Fruit fly (Drosophila melanogaster) whole organism, embryonic: ENCODE data around the gene Neurochondrin.

Experiments used
- Adf1 ChIP-seq: fragments of 200-800 bp; sonication (Bioruptor generic); IDR thresholded peaks from 2 replicates; pipeline ENCODE4 v1.3.6; 2022; ENCODE audit warnings: missing biosample characterization, missing genetic modification characterization
- Aef1 ChIP-seq: fragments of 200-800 bp; sonication (Bioruptor generic); IDR thresholded peaks from 3 replicates; pipeline ENCODE4 v1.3.6; 2022; ENCODE audit warnings: missing biosample characterization, missing genetic modification characterization
- Awh ChIP-seq: fragments of 200-800 bp; sonication (Bioruptor generic); IDR thresholded peaks from 2 replicates; pipeline ENCODE4, ENCODE4 v1.3.6; 2022; ENCODE audit warnings: missing biosample characterization, missing genetic modification characterization
- B-H1 ChIP-seq: fragments of 200-800 bp; sonication (Bioruptor generic); IDR thresholded peaks from 3 replicates; pipeline ENCODE4 v1.3.6; 2022; ENCODE audit warnings: missing biosample characterization, missing genetic modification characterization
- C15 ChIP-seq: fragments of 200-800 bp; sonication (Bioruptor generic); IDR thresholded peaks from 3 replicates; pipeline ENCODE4 v1.3.6; 2022; ENCODE audit warnings: missing biosample characterization, missing genetic modification characterization
- CG11247 ChIP-seq: fragments of 200-800 bp; sonication (Bioruptor generic); IDR thresholded peaks from 2 replicates; pipeline ENCODE4 v1.3.6; 2022; ENCODE audit warnings: missing biosample characterization, missing genetic modification characterization
- CG12744 ChIP-seq: fragments of 200-800 bp; sonication (Bioruptor generic); optimal IDR thresholded peaks from 2 replicates; lab custom pipeline; 2016; ENCODE audit warnings: missing biosample characterization, missing genetic modification characterization
- CG12769 ChIP-seq: fragments of 200-800 bp; sonication (Bioruptor generic); optimal IDR thresholded peaks from 2 replicates; lab custom pipeline; 2019; ENCODE audit warnings: missing biosample characterization, mild to moderate bottlenecking, missing genetic modification characterization, moderate library complexity
- CG13624 ChIP-seq: fragments of 200-800 bp; sonication (Bioruptor generic); optimal IDR thresholded peaks from 2 replicates; lab custom pipeline; 2016; ENCODE audit warnings: missing biosample characterization, missing genetic modification characterization
- CG13894 ChIP-seq: fragments of 200-800 bp; sonication (Bioruptor generic); optimal IDR thresholded peaks from 3 replicates; lab custom pipeline; 2018; ENCODE audit warnings: missing biosample characterization, mild to moderate bottlenecking, missing genetic modification characterization, moderate library complexity
- CG14965 ChIP-seq: fragments of 200-800 bp; sonication (Bioruptor generic); optimal IDR thresholded peaks from 2 replicates; lab custom pipeline; 2016; ENCODE audit warnings: missing biosample characterization, missing genetic modification characterization, borderline replicate concordance
- CG17186 ChIP-seq: fragments of 200-800 bp; sonication (Bioruptor generic); optimal IDR thresholded peaks from 3 replicates; lab custom pipeline; 2017; ENCODE audit warnings: missing biosample characterization, missing genetic modification reagents, missing genetic modification characterization
- CG18476 ChIP-seq: fragments of 200-800 bp; sonication (Bioruptor generic); optimal IDR thresholded peaks from 2 replicates; lab custom pipeline; 2016; ENCODE audit warnings: missing biosample characterization, mild to moderate bottlenecking, missing genetic modification characterization
- CG2199 ChIP-seq: fragments of 200-800 bp; sonication (Bioruptor generic); IDR thresholded peaks from 3 replicates; pipeline ENCODE4 v1.3.6; 2022; ENCODE audit warnings: missing biosample characterization, missing genetic modification characterization
- CG31224 ChIP-seq: fragments of 200-800 bp; sonication (Bioruptor generic); IDR thresholded peaks from 2 replicates; pipeline ENCODE4 v1.3.6; 2022; ENCODE audit warnings: missing biosample characterization, missing genetic modification characterization
- CG32767 ChIP-seq: fragments of 200-800 bp; sonication (Bioruptor generic); IDR thresholded peaks from 2 replicates; pipeline ENCODE4 v1.3.6; 2022; ENCODE audit warnings: missing biosample characterization, missing genetic modification characterization
- CG34376 ChIP-seq: fragments of 200-800 bp; sonication (Bioruptor generic); optimal IDR thresholded peaks from 2 replicates; lab custom pipeline; 2018; ENCODE audit warnings: missing biosample characterization, mild to moderate bottlenecking, missing genetic modification characterization
- CG3838 ChIP-seq: fragments of 200-800 bp; sonication (Bioruptor generic); optimal IDR thresholded peaks from 3 replicates; lab custom pipeline; 2016; ENCODE audit warnings: missing biosample characterization, missing genetic modification characterization
- CG4707 ChIP-seq: fragments of 200-800 bp; sonication (Bioruptor generic); optimal IDR thresholded peaks from 2 replicates; lab custom pipeline; 2018; ENCODE audit warnings: missing biosample characterization, mild to moderate bottlenecking, missing genetic modification characterization, moderate library complexity
- CG7745 ChIP-seq: fragments of 200-800 bp; sonication (Bioruptor generic); optimal IDR thresholded peaks from 2 replicates; lab custom pipeline; 2018; ENCODE audit warnings: missing biosample characterization, mild to moderate bottlenecking, missing genetic modification characterization, moderate library complexity
- CG8281 ChIP-seq: fragments of 200-800 bp; sonication (Bioruptor generic); optimal IDR thresholded peaks from 2 replicates; lab custom pipeline; 2018; ENCODE audit warnings: missing biosample characterization, mild to moderate bottlenecking, missing genetic modification characterization, moderate library complexity
- CG8388 ChIP-seq: fragments of 200-800 bp; sonication (Bioruptor generic); optimal IDR thresholded peaks from 2 replicates; lab custom pipeline; 2019; ENCODE audit warnings: missing biosample characterization, mild to moderate bottlenecking, missing genetic modification characterization, moderate library complexity
- CG9817 ChIP-seq: fragments of 200-800 bp; sonication (Bioruptor generic); optimal IDR thresholded peaks from 2 replicates; lab custom pipeline; 2018; ENCODE audit warnings: missing biosample characterization, mild to moderate bottlenecking, missing genetic modification characterization, moderate library complexity
- Dbx ChIP-seq: fragments of 200-800 bp; sonication (Bioruptor generic); IDR thresholded peaks from 3 replicates; pipeline ENCODE4 v1.3.6; 2022; ENCODE audit warnings: missing biosample characterization, missing genetic modification characterization
- Drgx ChIP-seq: fragments of 200-800 bp; sonication (Bioruptor generic); IDR thresholded peaks from 2 replicates; pipeline ENCODE4 v1.3.6; 2022; ENCODE audit warnings: missing biosample characterization, missing genetic modification characterization
- E2f1 ChIP-seq: fragments of 200-800 bp; sonication (Bioruptor generic); IDR thresholded peaks from 2 replicates; pipeline ENCODE4 v1.3.6; 2022; ENCODE audit warnings: missing biosample characterization, missing genetic modification characterization
- E2f2 ChIP-seq: fragments of 200-800 bp; sonication (Bioruptor generic); IDR thresholded peaks from 2 replicates; pipeline ENCODE4 v1.3.6; 2022; ENCODE audit warnings: missing biosample characterization, missing genetic modification characterization
- GATAe ChIP-seq: fragments of 200-800 bp; sonication (Bioruptor generic); conservative IDR thresholded peaks from 2 replicates; pipeline ENCODE4 v1.3.6; 2022; ENCODE audit warnings: missing biosample characterization, missing genetic modification characterization
- HLHmδ ChIP-seq: fragments of 200-800 bp; sonication (Bioruptor generic); optimal IDR thresholded peaks from 2 replicates; lab custom pipeline; 2018; ENCODE audit warnings: missing biosample characterization, mild to moderate bottlenecking, missing genetic modification characterization, moderate library complexity
- HmgD ChIP-seq: fragments of 200-800 bp; sonication (Bioruptor generic); optimal IDR thresholded peaks from 3 replicates; lab custom pipeline; 2016; ENCODE audit warnings: missing biosample characterization, missing genetic modification characterization
- Hmr ChIP-seq: fragments of 200-800 bp; sonication (Bioruptor generic); optimal IDR thresholded peaks from 3 replicates; lab custom pipeline; 2017; ENCODE audit warnings: mild to moderate bottlenecking, missing biosample characterization, missing genetic modification reagents, missing genetic modification characterization
- Med ChIP-seq: fragments of 200-800 bp; sonication (Bioruptor generic); peaks from one replicate; lab custom pipeline; 2016; ENCODE audit warnings: missing biosample characterization, missing genetic modification characterization, mild to moderate bottlenecking, inconsistent platforms, moderate library complexity
- Mrtf ChIP-seq: fragments of 200-800 bp; sonication (Bioruptor generic); IDR thresholded peaks from 3 replicates; pipeline ENCODE4 v1.3.6; 2022; ENCODE audit warnings: missing biosample characterization, missing genetic modification characterization
- abd-A ChIP-seq: fragments of 200-800 bp; sonication (Bioruptor generic); optimal IDR thresholded peaks from 3 replicates; lab custom pipeline; 2019; ENCODE audit warnings: missing biosample characterization, mild to moderate bottlenecking, missing genetic modification characterization, moderate library complexity
- bowl ChIP-seq: fragments of 200-800 bp; sonication (Bioruptor generic); IDR thresholded peaks from 2 replicates; pipeline ENCODE4 v1.3.6; 2022; ENCODE audit warnings: missing biosample characterization, missing genetic modification characterization
- chm ChIP-seq: fragments of 200-800 bp; sonication (Bioruptor generic); IDR thresholded peaks from 2 replicates; pipeline ENCODE4 v1.3.6; 2022; ENCODE audit warnings: missing biosample characterization, missing genetic modification characterization
- chn ChIP-seq: fragments of 200-800 bp; sonication (Bioruptor generic); optimal IDR thresholded peaks from 2 replicates; lab custom pipeline; 2016; ENCODE audit warnings: missing biosample characterization, missing genetic modification characterization
- ci ChIP-seq: fragments of 200-800 bp; sonication (Bioruptor generic); IDR thresholded peaks from 3 replicates; pipeline ENCODE4 v1.3.6; 2022; ENCODE audit warnings: missing biosample characterization, missing genetic modification characterization
- croc ChIP-seq: fragments of 200-800 bp; sonication (Bioruptor generic); conservative IDR thresholded peaks from 3 replicates; pipeline ENCODE4 v1.3.6; 2022; ENCODE audit warnings: missing biosample characterization, missing genetic modification characterization
- crol ChIP-seq: fragments of 200-800 bp; sonication (Bioruptor generic); IDR thresholded peaks from 2 replicates; pipeline ENCODE4 v1.3.6; 2022; ENCODE audit warnings: missing biosample characterization, missing genetic modification characterization
- dmrt99B ChIP-seq: fragments of 200-800 bp; sonication (Bioruptor generic); optimal IDR thresholded peaks from 2 replicates; lab custom pipeline; 2018; ENCODE audit warnings: missing biosample characterization, mild to moderate bottlenecking, missing genetic modification characterization, moderate library complexity
- pros ChIP-seq: fragments of 200-800 bp; sonication (Bioruptor generic); optimal IDR thresholded peaks from 3 replicates; lab custom pipeline; 2019; ENCODE audit warnings: missing biosample characterization, mild to moderate bottlenecking, missing genetic modification characterization, moderate library complexity
- rib ChIP-seq: fragments of 200-800 bp; sonication (Bioruptor generic); IDR thresholded peaks from 2 replicates; pipeline ENCODE4 v1.3.6; 2022; ENCODE audit warnings: missing biosample characterization, missing genetic modification characterization
- sd ChIP-seq: fragments of 200-800 bp; sonication (Bioruptor generic); optimal IDR thresholded peaks from 3 replicates; lab custom pipeline; 2018; ENCODE audit warnings: missing biosample characterization, mild to moderate bottlenecking, missing genetic modification characterization, moderate library complexity
- sob ChIP-seq: fragments of 200-800 bp; sonication (Bioruptor generic); IDR thresholded peaks from 2 replicates; pipeline ENCODE4 v1.3.6; 2022; ENCODE audit warnings: missing biosample characterization, missing genetic modification characterization
- sqz ChIP-seq: fragments of 200-800 bp; sonication (Bioruptor generic); optimal IDR thresholded peaks from 3 replicates; lab custom pipeline; 2018; ENCODE audit warnings: missing biosample characterization, mild to moderate bottlenecking, missing genetic modification characterization
- stwl ChIP-seq: fragments of 200-800 bp; sonication (Bioruptor generic); optimal IDR thresholded peaks from 3 replicates; lab custom pipeline; 2018; ENCODE audit warnings: missing biosample characterization, mild to moderate bottlenecking, missing genetic modification characterization, moderate library complexity
- tgo ChIP-seq: fragments of 200-800 bp; sonication (Bioruptor generic); IDR thresholded peaks from 3 replicates; pipeline ENCODE4 v1.3.6; 2022; ENCODE audit warnings: missing biosample characterization, missing genetic modification characterization
- tll ChIP-seq, 2 experiments: fragments of 200-800 bp in 1 of 2; fragments of >200 bp in 1 of 2; sonication (Bioruptor generic) in 1 of 2; optimal IDR thresholded peaks; 2 replicates each; lab custom pipeline; 2017 to 2019; ENCODE audit warnings: missing biosample characterization in 2 of 2, missing genetic modification characterization in 2 of 2, mild to moderate bottlenecking in 1 of 2, moderate library complexity in 1 of 2
- wor ChIP-seq: fragments of 200-800 bp; sonication (Bioruptor generic); IDR thresholded peaks from 2 replicates; pipeline ENCODE4 v1.3.6; 2022; ENCODE audit warnings: missing biosample characterization, missing genetic modification characterization

Neurochondrin gene

dm6 chr3R:6426173-6426899, 41.9 kb upstream of the Neurochondrin start (continued):
- TF ChIP-seq rib (GFP tag; lab: Robert Waterston, UW) (0 out of 2 replicates have a peak, but pooled peaks have one; percentile 43), CG3838 (peak; percentile 52), Dbx (GFP tag; lab: Robert Waterston, UW) (no peak), CG2199 (GFP tag; lab: Robert Waterston, UW) (peak; percentile 88; the same call in 2 of the 3 replicates), dmrt99B (tag; lab: Kevin White, UChicago) (no peak), ci (GFP tag; lab: Robert Waterston, UW) (peak; percentile 27; the same call in 1 of the 3 replicates), CG18476 (GFP tag; lab: Kevin White, UChicago) (no peak), stwl (tag; lab: Kevin White, UChicago) (peak; percentile 39), CG31224 (no peak), CG12769 (no peak), Drgx (GFP tag; lab: Robert Waterston, UW) (no peak), sd (tag; lab: Kevin White, UChicago) (peak; percentile 95), croc (GFP tag; lab: Robert Waterston, UW) (no peak), tll (GFP tag; optimal IDR thresholded peaks at IDR 0.05; lab: Kevin White, UChicago) (no peak), CG14965 (no peak), CG13624 (GFP tag; lab: Kevin White, UChicago) (no peak), sqz (GFP tag; lab: Kevin White, UChicago) (peak; percentile 11), HLHmδ (GFP tag; lab: Kevin White, UChicago) (no peak), abd-A (tag; lab: Kevin White, UChicago) (peak; percentile 66), CG8388 (no peak), tgo (peak; percentile 41; the same call in 1 of the 3 replicates), bowl (peak; percentile 33; the same call in 1 of the 2 replicates), CG13894 (peak; percentile 30), wor (GFP tag; lab: Robert Waterston, UW) (no peak), chm (GFP tag; lab: Robert Waterston, UW) (0 out of 2 replicates have a peak, but pooled peaks have one; percentile 45), Awh (GFP tag; lab: Robert Waterston, UW) (no peak; the same call in 1 of the 2 replicates), Hmr (GFP tag; lab: Kevin White, UChicago) (peak; percentile 1), GATAe (no peak), CG7745 (tag; lab: Kevin White, UChicago) (no peak), HmgD (no peak), CG17186 (GFP tag; lab: Kevin White, UChicago) (no peak), B-H1 (no peak; the same call in 2 of the 3 replicates), CG34376 (GFP tag; lab: Kevin White, UChicago) (no peak), C15 (GFP tag; lab: Robert Waterston, UW) (no peak), CG4707 (GFP tag; lab: Kevin White, UChicago) (no peak), Mrtf (GFP tag; lab: Robert Waterston, UW) (no peak), sob (GFP tag; lab: Robert Waterston, UW) (no peak), CG9817 (tag; lab: Kevin White, UChicago) (no peak), CG8281 (no peak), Adf1 (GFP tag; lab: Robert Waterston, UW) (peak; percentile 77), E2f1 (GFP tag; lab: Robert Waterston, UW) (peak; percentile 23; the same call in 1 of the 2 replicates), Aef1 (GFP tag; lab: Robert Waterston, UW) (no peak), chn (GFP tag; lab: Kevin White, UChicago) (no peak), CG12744 (GFP tag; lab: Kevin White, UChicago) (no peak), CG32767 (GFP tag; lab: Robert Waterston, UW) (no peak), CG11247 (peak; percentile 25; the same call in 1 of the 2 replicates), crol (GFP tag; lab: Robert Waterston, UW) (peak; percentile 93), pros (GFP tag; lab: Kevin White, UChicago) (peak; percentile 57), Med (GFP tag; lab: Kevin White, UChicago) (peak; percentile 69), E2f2 (no peak)
